Fruit fly (Drosophila melanogaster) whole organism, prepupa: Measurements from ENCODE around the gene Gr28b.

Experiments used
- Blimp-1 ChIP-seq: fragments of 200-800 bp; sonication (Bioruptor generic); optimal IDR thresholded peaks from 3 replicates; lab custom pipeline; 2017; ENCODE audit warnings: missing biosample characterization, missing genetic modification characterization, mild to moderate bottlenecking, moderate library complexity, missing genetic modification reagents
- CG10631 ChIP-seq: fragments of 200-800 bp; sonication (Bioruptor generic); optimal IDR thresholded peaks from 2 replicates; lab custom pipeline; 2016; ENCODE audit warnings: missing biosample characterization, missing genetic modification characterization
- CG10669 ChIP-seq: fragments of 200-800 bp; sonication (Bioruptor generic); optimal IDR thresholded peaks from 3 replicates; lab custom pipeline; 2018; ENCODE audit warnings: missing biosample characterization, mild to moderate bottlenecking, missing genetic modification characterization, moderate library complexity
- CG11902 ChIP-seq: fragments of 200-800 bp; sonication (Bioruptor generic); optimal IDR thresholded peaks from 3 replicates; lab custom pipeline; 2016; ENCODE audit warnings: missing biosample characterization, missing genetic modification characterization
- CG15336 ChIP-seq: fragments of 200-800 bp; sonication (Bioruptor generic); IDR thresholded peaks from 2 replicates; pipeline ENCODE4 v1.3.6; 2022; ENCODE audit warnings: missing biosample characterization, missing genetic modification characterization
- CG1621 ChIP-seq: fragments of 200-800 bp; sonication (Bioruptor generic); optimal IDR thresholded peaks from 3 replicates; lab custom pipeline; 2018; ENCODE audit warnings: missing biosample characterization, mild to moderate bottlenecking, missing genetic modification characterization
- CG3032 ChIP-seq: fragments of 200-800 bp; optimal IDR thresholded peaks from 2 replicates; lab custom pipeline; 2019; ENCODE audit warnings: missing biosample characterization, mild to moderate bottlenecking, missing genetic modification characterization, moderate library complexity
- CG32006 ChIP-seq: fragments of 200-800 bp; sonication (Bioruptor generic); optimal IDR thresholded peaks from 3 replicates; lab custom pipeline; 2017; ENCODE audit warnings: missing biosample characterization, mild to moderate bottlenecking, missing genetic modification characterization
- CG3919 ChIP-seq: fragments of 200-800 bp; sonication (Bioruptor generic); optimal IDR thresholded peaks from 3 replicates; lab custom pipeline; 2016; ENCODE audit warnings: missing biosample characterization, missing genetic modification characterization
- CG6163 ChIP-seq: fragments of 200-800 bp; sonication (Bioruptor generic); IDR thresholded peaks from 3 replicates; pipeline ENCODE4 v1.3.6; 2022; ENCODE audit warnings: missing biosample characterization, missing genetic modification characterization
- CG6792 ChIP-seq: fragments of 200-800 bp; sonication (Bioruptor generic); optimal IDR thresholded peaks from 3 replicates; lab custom pipeline; 2016; ENCODE audit warnings: missing biosample characterization, missing genetic modification characterization
- CG6808 ChIP-seq: fragments of 200-800 bp; sonication (Bioruptor generic); optimal IDR thresholded peaks from 3 replicates; lab custom pipeline; 2017; ENCODE audit warnings: missing biosample characterization, missing genetic modification characterization, mild to moderate bottlenecking, moderate library complexity, missing genetic modification reagents
- CG6854 ChIP-seq: fragments of 200-800 bp; sonication (Bioruptor generic); optimal IDR thresholded peaks from 2 replicates; lab custom pipeline; 2017; ENCODE audit warnings: missing biosample characterization, mild to moderate bottlenecking, missing genetic modification characterization
- CG7368 ChIP-seq: fragments of 200-800 bp; sonication (Bioruptor generic); optimal IDR thresholded peaks from 3 replicates; lab custom pipeline; 2016; ENCODE audit warnings: missing biosample characterization, missing genetic modification characterization
- CG8632 ChIP-seq: fragments of 200-800 bp; sonication (Bioruptor generic); optimal IDR thresholded peaks from 3 replicates; lab custom pipeline; 2016; ENCODE audit warnings: missing biosample characterization, missing genetic modification characterization
- CG9139 ChIP-seq: fragments of 200-800 bp; sonication (Bioruptor generic); optimal IDR thresholded peaks from 3 replicates; lab custom pipeline; 2017; ENCODE audit warnings: missing biosample characterization, mild to moderate bottlenecking, missing genetic modification characterization
- Eip78C ChIP-seq: fragments of 200-800 bp; sonication (Bioruptor generic); peaks from one replicate; lab custom pipeline; 2016; ENCODE audit warnings: missing biosample characterization, missing genetic modification characterization
- Eip93F ChIP-seq: fragments of 200-800 bp; sonication (Bioruptor generic); optimal IDR thresholded peaks from 2 replicates; lab custom pipeline; 2016; ENCODE audit warnings: missing biosample characterization, mild to moderate bottlenecking, missing genetic modification characterization
- Ets21C ChIP-seq: fragments of 200-800 bp; sonication (Bioruptor generic); optimal IDR thresholded peaks from 3 replicates; lab custom pipeline; 2016; ENCODE audit warnings: missing biosample characterization, missing genetic modification characterization
- Ets96B ChIP-seq: fragments of 200-800 bp; optimal IDR thresholded peaks from 2 replicates; lab custom pipeline; 2019; ENCODE audit warnings: missing biosample characterization, mild to moderate bottlenecking, missing genetic modification characterization, moderate library complexity
- Gug ChIP-seq: fragments of 200-800 bp; sonication (Bioruptor generic); IDR thresholded peaks from 2 replicates; pipeline ENCODE4 v1.3.6; 2022; ENCODE audit warnings: missing biosample characterization, missing genetic modification characterization
- Hr38 ChIP-seq: sonication (Bioruptor generic); optimal IDR thresholded peaks from 2 replicates; lab custom pipeline; 2016; ENCODE audit warnings: missing biosample characterization, missing genetic modification characterization
- Hr39 ChIP-seq: fragments of 200-800 bp; sonication (Bioruptor generic); optimal IDR thresholded peaks from 2 replicates; lab custom pipeline; 2016; ENCODE audit warnings: missing biosample characterization, missing genetic modification characterization
- Hr4 ChIP-seq: fragments of 200-800 bp; sonication (Bioruptor generic); optimal IDR thresholded peaks from 3 replicates; lab custom pipeline; 2016; ENCODE audit warnings: missing biosample characterization, missing genetic modification characterization
- Met ChIP-seq: fragments of 200-800 bp; sonication (Bioruptor generic); optimal IDR thresholded peaks from 3 replicates; lab custom pipeline; 2016; ENCODE audit warnings: missing biosample characterization, missing genetic modification characterization
- OdsH ChIP-seq: fragments of 200-800 bp; sonication (Bioruptor generic); optimal IDR thresholded peaks from 3 replicates; lab custom pipeline; 2016; ENCODE audit warnings: missing biosample characterization, missing genetic modification characterization
- Smox ChIP-seq: fragments of 200-800 bp; sonication (Bioruptor generic); optimal IDR thresholded peaks from 3 replicates; lab custom pipeline; 2016; ENCODE audit warnings: missing biosample characterization, missing genetic modification characterization
- Sox102F ChIP-seq: fragments of 200-800 bp; sonication (Bioruptor generic); optimal IDR thresholded peaks from 2 replicates; lab custom pipeline; 2016; ENCODE audit warnings: missing biosample characterization, mild to moderate bottlenecking, missing genetic modification characterization
- achi ChIP-seq: fragments of 200-800 bp; sonication (Bioruptor generic); optimal IDR thresholded peaks from 3 replicates; lab custom pipeline; 2016; ENCODE audit warnings: missing biosample characterization, missing genetic modification characterization
- acj6 ChIP-seq: fragments of 200-800 bp; sonication (Bioruptor generic); optimal IDR thresholded peaks from 3 replicates; lab custom pipeline; 2016; ENCODE audit warnings: missing biosample characterization, missing genetic modification characterization
- dac ChIP-seq: fragments of 200-800 bp; sonication (Bioruptor generic); optimal IDR thresholded peaks from 2 replicates; lab custom pipeline; 2017; ENCODE audit warnings: missing biosample characterization, mild to moderate bottlenecking, missing genetic modification characterization
- dsx ChIP-seq: fragments of 200-800 bp; optimal IDR thresholded peaks from 3 replicates; lab custom pipeline; 2019; ENCODE audit warnings: missing biosample characterization, mild to moderate bottlenecking, missing genetic modification characterization, moderate library complexity; ENCODE audit not compliant: poor library complexity, severe bottlenecking
- eg ChIP-seq: fragments of 200-800 bp; sonication (Bioruptor generic); IDR thresholded peaks from 3 replicates; pipeline ENCODE4 v1.3.6; 2022; ENCODE audit warnings: missing biosample characterization, missing genetic modification characterization
- fd59A ChIP-seq: fragments of 200-800 bp; sonication (Bioruptor generic); optimal IDR thresholded peaks from 2 replicates; lab custom pipeline; 2017; ENCODE audit warnings: missing biosample characterization, mild to moderate bottlenecking, missing genetic modification characterization, missing genetic modification reagents
- fkh ChIP-seq: fragments of 200-800 bp; sonication (Bioruptor generic); optimal IDR thresholded peaks from 3 replicates; lab custom pipeline; 2017; ENCODE audit warnings: missing biosample characterization, mild to moderate bottlenecking, missing genetic modification characterization, moderate library complexity
- net ChIP-seq: fragments of 200-800 bp; sonication (Bioruptor generic); optimal IDR thresholded peaks from 3 replicates; lab custom pipeline; 2016; ENCODE audit warnings: missing biosample characterization, missing genetic modification characterization
- spab ChIP-seq: fragments of 200-800 bp; sonication (Bioruptor generic); optimal IDR thresholded peaks from 2 replicates; lab custom pipeline; 2017; ENCODE audit warnings: missing biosample characterization, mild to moderate bottlenecking, missing genetic modification characterization, missing genetic modification reagents
- ss ChIP-seq, 2 experiments: fragments of 200-800 bp; sonication (Bioruptor generic); optimal IDR thresholded peaks; 2 replicates in 1 of 2; 3 replicates in 1 of 2; lab custom pipeline; 2017 to 2018; ENCODE audit warnings: mild to moderate bottlenecking in 2 of 2, missing biosample characterization in 2 of 2, missing genetic modification characterization in 2 of 2, moderate library complexity in 1 of 2
- topi ChIP-seq: fragments of 200-800 bp; sonication (Bioruptor generic); optimal IDR thresholded peaks from 3 replicates; lab custom pipeline; 2016; ENCODE audit warnings: missing biosample characterization, missing genetic modification characterization
- vri ChIP-seq: fragments of 200-800 bp; sonication (Bioruptor generic); optimal IDR thresholded peaks from 3 replicates; lab custom pipeline; 2016; ENCODE audit warnings: missing biosample characterization, mild to moderate bottlenecking, missing genetic modification characterization

Gene Gr28b

dm6 chr2L:7462147-7462546 lies at the start of gene Gr28b:
Gene Gr28b (minus strand): TSS chr2L:7462247.
- TF ChIP-seq OdsH (GFP tag; lab: Kevin White, UChicago) (no peak), Ets21C (GFP tag; lab: Kevin White, UChicago) (no peak), CG1621 (tag; lab: Kevin White, UChicago) (no peak), CG11902 (GFP tag; lab: Kevin White, UChicago) (no peak), CG8632 (GFP tag; lab: Kevin White, UChicago) (no peak), Hr4 (GFP tag; lab: Kevin White, UChicago) (no peak), Hr38 (GFP tag; lab: Kevin White, UChicago) (no peak), Blimp-1 (GFP tag; lab: Kevin White, UChicago) (no peak), CG15336 (GFP tag; lab: Robert Waterston, UW) (no peak), acj6 (GFP tag; lab: Kevin White, UChicago) (no peak), ss (GFP tag; optimal IDR thresholded peaks at IDR 0.05; lab: Kevin White, UChicago) (no peak), CG9139 (GFP tag; lab: Kevin White, UChicago) (no peak)
- TF ChIP-seq, all 60 proteins: peak for 0

- TF ChIP-seq CG6163 (0 out of 3 replicates have a peak, but pooled peaks have one; percentile 19), Ets96B (tag; lab: Kevin White, UChicago) (no peak), Eip93F (no peak), fkh (peak; percentile 29), Smox (no peak), topi (GFP tag; lab: Kevin White, UChicago) (no peak), CG15336 (GFP tag; lab: Robert Waterston, UW) (0 out of 2 replicates have a peak, but pooled peaks have one; percentile 10)
Measured at dm6 chr2L:7508867-7509266, 46.8 kb upstream of the Gr28b start.

DNA sequence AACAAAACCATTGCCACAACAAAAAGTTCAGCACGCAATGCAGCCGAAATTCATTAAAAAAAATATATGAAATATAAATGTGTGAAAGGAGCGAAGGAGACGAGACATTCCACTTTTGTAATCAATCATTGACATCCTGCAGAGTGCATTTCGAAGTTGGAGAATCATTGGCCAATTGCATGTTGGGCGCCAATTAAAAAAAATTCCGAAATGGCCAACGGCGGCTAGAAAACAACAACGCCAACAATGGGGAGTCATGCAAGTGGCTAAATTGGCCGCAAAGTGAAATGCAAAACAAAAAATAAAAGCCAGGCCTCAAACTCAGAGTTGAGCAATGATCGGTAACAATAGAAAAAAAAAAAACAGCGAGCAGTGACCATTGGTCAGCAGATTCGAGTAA lies 46.4 kb upstream of the Gr28b start:
- TF ChIP-seq CG10631 (no peak), CG3032 (tag; lab: Kevin White, UChicago) (no peak), spab (no peak), dac (no peak), Hr38 (GFP tag; lab: Kevin White, UChicago) (no peak), Eip78C (peak; percentile 23), CG7368 (GFP tag; lab: Kevin White, UChicago) (no peak), CG6854 (GFP tag; lab: Kevin White, UChicago) (no peak), Hr39 (GFP tag; lab: Kevin White, UChicago) (no peak), Smox (no peak), ss (GFP tag; optimal IDR thresholded peaks at IDR 0.05; lab: Kevin White, UChicago) (peak in 1 of 2 experiments; percentile 72)

dm6 chr2L:7507447-7507846 lies 45.4 kb upstream of the Gr28b start:
- TF ChIP-seq net (GFP tag; lab: Kevin White, UChicago) (peak; percentile 37), eg (GFP tag; lab: Robert Waterston, UW) (no peak), Eip93F (no peak)
- TF ChIP-seq, all 60 proteins: peak for 1

- TF ChIP-seq spab (peak; percentile 25), CG6808 (GFP tag; lab: Kevin White, UChicago) (peak; percentile 15), ss (GFP tag; optimal IDR thresholded peaks at IDR 0.05; lab: Kevin White, UChicago) (no peak), CG10631 (no peak), achi (GFP tag; lab: Kevin White, UChicago) (no peak), CG3032 (tag; lab: Kevin White, UChicago) (peak; percentile 7), CG15336 (GFP tag; lab: Robert Waterston, UW) (0 out of 2 replicates have a peak, but pooled peaks have one; percentile 16), acj6 (GFP tag; lab: Kevin White, UChicago) (no peak), Hr39 (GFP tag; lab: Kevin White, UChicago) (no peak), Met (GFP tag; lab: Kevin White, UChicago) (no peak), fd59A (GFP tag; lab: Kevin White, UChicago) (no peak), CG6792 (no peak), Sox102F (no peak), CG3919 (GFP tag; lab: Kevin White, UChicago) (no peak), OdsH (GFP tag; lab: Kevin White, UChicago) (no peak), dsx (GFP tag; lab: Kevin White, UChicago) (no peak), CG10669 (GFP tag; lab: Kevin White, UChicago) (peak; percentile 13), Eip78C (peak; percentile 46), Ets21C (GFP tag; lab: Kevin White, UChicago) (no peak), Blimp-1 (GFP tag; lab: Kevin White, UChicago) (no peak), dac (no peak), CG32006 (no peak), vri (GFP tag; lab: Kevin White, UChicago) (no peak), Gug (GFP tag; lab: Robert Waterston, UW) (no peak), CG9139 (GFP tag; lab: Kevin White, UChicago) (no peak)
- TF ChIP-seq, all 60 proteins: peak for 6
Measured at dm6 chr2L:7505976-7506375, 43.9 kb upstream of the Gr28b start.
